Worm (Caenorhabditis elegans) whole organism, midembryonic: ENCODE data around the gene mbk-1.

Experiments used
- T22C8.4 ChIP-seq: fragments of 200-800 bp; sonication (Bioruptor generic); IDR thresholded peaks from 2 replicates; pipeline ENCODE4 v1.3.6; 2022; ENCODE audit warnings: missing genetic modification characterization, missing compliant biosample characterization
- cog-1 ChIP-seq: sonication (generic microtip); optimal IDR thresholded peaks from 2 replicates; lab custom pipeline; 2016; ENCODE audit warnings: missing genetic modification characterization, missing compliant biosample characterization
- flt-1 ChIP-seq: fragments of 200-800 bp; sonication (Bioruptor generic); IDR thresholded peaks from 2 replicates; pipeline ENCODE4 v1.3.6; 2022; ENCODE audit warnings: missing genetic modification characterization, missing compliant biosample characterization
- klf-2 ChIP-seq: fragments of 200-800 bp; sonication (Bioruptor generic); conservative IDR thresholded peaks from 2 replicates; pipeline ENCODE4 v1.3.6; 2022; ENCODE audit warnings: missing genetic modification reagents, missing genetic modification characterization, missing compliant biosample characterization
- med-1 ChIP-seq: sonication (generic microtip); optimal IDR thresholded peaks from 2 replicates; lab custom pipeline; 2017; ENCODE audit warnings: missing genetic modification characterization, mild to moderate bottlenecking, missing compliant biosample characterization, antibody characterized with exemption, missing genetic modification reagents; ENCODE audit not compliant: insufficient read depth
- ref-1 ChIP-seq: fragments of 200-800 bp; sonication (Bioruptor generic); conservative IDR thresholded peaks from 2 replicates; pipeline ENCODE4 v1.3.6; 2022; ENCODE audit warnings: missing genetic modification reagents, missing genetic modification characterization, missing compliant biosample characterization
- tab-1 ChIP-seq: fragments of 200-800 bp; sonication (Bioruptor generic); IDR thresholded peaks from 2 replicates; pipeline ENCODE4 v1.3.6; 2022; ENCODE audit warnings: missing genetic modification characterization, missing compliant biosample characterization
- ztf-23 ChIP-seq: fragments of 200-800 bp; sonication (Bioruptor generic); IDR thresholded peaks from 2 replicates; pipeline ENCODE4 v1.3.6; 2022; ENCODE audit warnings: missing genetic modification reagents, missing genetic modification characterization, missing compliant biosample characterization
- ztf-29 ChIP-seq: fragments of 200-800 bp; sonication (Bioruptor generic); IDR thresholded peaks from 2 replicates; pipeline ENCODE4 v1.3.6; 2022; ENCODE audit warnings: missing genetic modification reagents, missing genetic modification characterization, missing compliant biosample characterization

mbk-1 gene

DNA sequence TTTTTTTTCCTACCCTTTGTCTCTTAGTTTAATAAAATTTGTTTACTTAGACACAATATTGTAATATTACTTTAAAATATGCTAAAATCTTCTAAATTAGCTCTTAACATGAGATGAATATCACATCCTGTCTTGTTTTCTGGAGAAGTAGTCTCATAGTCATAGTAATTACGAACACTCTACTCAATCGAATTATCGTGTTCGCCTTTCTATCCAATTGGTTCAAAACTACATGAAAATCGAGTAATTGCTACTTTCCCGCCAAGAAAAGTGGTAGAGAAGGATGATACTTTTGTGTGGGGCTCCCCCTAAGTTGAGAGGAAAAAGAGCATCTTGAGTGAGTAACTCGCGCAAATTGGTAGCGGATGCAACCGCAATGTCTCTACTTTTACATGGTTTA, 46.2 kb downstream of the mbk-1 start:
- TF ChIP-seq tab-1 (no peak), cog-1 (tag; lab: Kevin White, UChicago) (no peak), ztf-23 (GFP tag; lab: Robert Waterston, UW) (no peak), klf-2 (GFP tag; lab: Robert Waterston, UW) (no peak), ref-1 (GFP tag; lab: Robert Waterston, UW) (no peak), flt-1 (GFP tag; lab: Robert Waterston, UW) (no peak), ztf-29 (GFP tag; lab: Robert Waterston, UW) (no peak), T22C8.4 (no peak), med-1 (GFP tag; lab: Kevin White, UChicago) (no peak)

DNA sequence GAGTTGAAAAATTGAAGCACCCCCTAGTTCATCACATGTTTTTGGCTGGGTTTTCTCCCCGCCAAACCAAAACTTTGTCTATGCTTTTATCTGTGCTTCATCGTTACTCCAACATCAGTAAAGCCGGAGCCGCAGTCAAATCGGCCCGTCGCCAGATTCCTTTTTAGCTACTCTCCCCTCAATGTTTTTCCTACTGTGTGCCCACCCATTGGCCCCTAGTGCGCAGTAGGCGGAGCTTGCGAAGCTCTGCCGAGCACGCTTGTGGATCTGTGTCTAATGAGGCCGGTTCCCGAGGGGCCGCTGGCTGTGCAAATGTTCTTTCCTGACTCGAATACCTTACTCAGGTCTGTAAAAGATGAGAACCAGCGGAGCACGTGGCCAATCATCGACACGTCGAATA, 48.0 kb downstream of the mbk-1 start:
- TF ChIP-seq tab-1: no peak
- TF ChIP-seq T22C8.4: no peak
- TF ChIP-seq ztf-29 (GFP tag; lab: Robert Waterston, UW): no peak
- TF ChIP-seq med-1 (GFP tag; lab: Kevin White, UChicago): no peak
- no peak for TF ChIP-seq cog-1 (tag; lab: Kevin White, UChicago)
- TF ChIP-seq klf-2 (GFP tag; lab: Robert Waterston, UW): no peak
- TF ChIP-seq ztf-23 (GFP tag; lab: Robert Waterston, UW): no peak
- no peak for TF ChIP-seq ref-1 (GFP tag; lab: Robert Waterston, UW)
- no peak for TF ChIP-seq flt-1 (GFP tag; lab: Robert Waterston, UW)

DNA sequence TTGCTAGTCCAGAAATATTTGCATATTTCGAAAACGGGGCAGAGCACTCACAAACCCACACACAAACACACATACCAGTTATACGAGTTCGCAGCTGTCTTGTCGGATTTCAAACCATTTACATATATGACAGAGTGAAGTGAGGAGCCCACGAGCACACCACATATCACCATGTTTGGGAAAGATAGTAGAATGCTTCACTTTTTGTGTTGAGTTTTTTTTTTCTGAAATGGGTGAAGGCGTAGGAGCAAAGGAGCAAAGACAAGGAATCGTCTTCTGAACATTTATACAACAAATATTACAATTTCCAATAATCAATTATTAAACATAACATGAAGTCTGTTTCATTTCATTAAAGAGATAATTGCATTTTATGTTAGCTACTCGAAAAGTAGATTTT, 49.1 kb downstream of the mbk-1 start:
- TF ChIP-seq tab-1 (no peak), med-1 (GFP tag; lab: Kevin White, UChicago) (no peak), ztf-29 (GFP tag; lab: Robert Waterston, UW) (no peak), flt-1 (GFP tag; lab: Robert Waterston, UW) (no peak), ref-1 (GFP tag; lab: Robert Waterston, UW) (no peak), cog-1 (tag; lab: Kevin White, UChicago) (no peak), ztf-23 (GFP tag; lab: Robert Waterston, UW) (no peak), klf-2 (GFP tag; lab: Robert Waterston, UW) (no peak), T22C8.4 (no peak)

DNA sequence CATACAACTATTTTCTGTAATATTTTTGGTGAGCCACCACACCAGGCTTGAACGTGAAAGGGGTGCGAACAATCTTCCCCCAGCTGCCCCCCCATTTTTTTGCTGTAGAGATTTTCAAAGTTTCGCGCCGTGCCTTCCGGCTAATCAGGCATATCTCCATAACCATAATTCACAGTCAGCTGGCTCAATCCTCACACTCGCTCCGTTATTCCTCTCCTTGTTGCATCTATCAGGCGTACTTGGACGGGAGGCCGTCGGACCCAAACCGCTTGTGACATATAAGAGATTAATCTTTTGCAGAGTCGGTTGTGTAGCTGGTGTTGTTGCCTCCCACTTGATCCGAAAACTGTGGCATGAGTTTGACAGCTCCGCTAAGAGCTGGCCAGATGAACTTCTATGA, 51.1 kb downstream of the mbk-1 start, which contains the start of gene unc-3:
TSS of gene unc-3 (plus strand) at position 301 of the 400 bp plus-strand sequence.
- TF ChIP-seq ref-1 (GFP tag; lab: Robert Waterston, UW) (no peak), cog-1 (tag; lab: Kevin White, UChicago) (no peak), klf-2 (GFP tag; lab: Robert Waterston, UW) (no peak)

DNA sequence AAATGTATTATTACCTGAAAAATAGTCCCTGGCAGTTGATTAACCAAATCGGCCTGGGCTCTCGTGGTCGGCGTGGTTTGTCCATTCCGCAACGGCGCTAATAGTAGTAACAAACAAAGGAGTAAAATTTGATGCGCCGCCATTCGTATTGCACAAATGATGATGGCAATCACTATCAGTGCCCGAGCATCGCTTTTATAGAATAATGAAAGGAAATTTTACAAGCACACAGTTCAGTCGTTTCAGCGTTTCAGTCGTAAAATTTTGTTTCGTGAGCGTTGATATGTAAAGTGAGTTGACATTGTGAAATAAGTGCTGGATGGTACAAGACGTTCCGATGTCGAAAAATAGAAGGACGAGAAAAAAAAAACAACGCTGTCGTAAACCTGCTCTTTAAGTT, 52.7 kb downstream of the mbk-1 start, which contains the start of gene Y16B4A.2:
TSS of gene Y16B4A.2 (minus strand) at position 170 of the 400 bp plus-strand sequence.
- no peak for TF ChIP-seq ztf-23 (GFP tag; lab: Robert Waterston, UW)
- TF ChIP-seq ref-1 (GFP tag; lab: Robert Waterston, UW): no peak
- no peak for TF ChIP-seq T22C8.4
- TF ChIP-seq tab-1: no peak
- TF ChIP-seq flt-1 (GFP tag; lab: Robert Waterston, UW): no peak
- no peak for TF ChIP-seq cog-1 (tag; lab: Kevin White, UChicago)
- TF ChIP-seq ztf-29 (GFP tag; lab: Robert Waterston, UW): no peak
- TF ChIP-seq klf-2 (GFP tag; lab: Robert Waterston, UW): no peak
- TF ChIP-seq med-1 (GFP tag; lab: Kevin White, UChicago): no peak

DNA sequence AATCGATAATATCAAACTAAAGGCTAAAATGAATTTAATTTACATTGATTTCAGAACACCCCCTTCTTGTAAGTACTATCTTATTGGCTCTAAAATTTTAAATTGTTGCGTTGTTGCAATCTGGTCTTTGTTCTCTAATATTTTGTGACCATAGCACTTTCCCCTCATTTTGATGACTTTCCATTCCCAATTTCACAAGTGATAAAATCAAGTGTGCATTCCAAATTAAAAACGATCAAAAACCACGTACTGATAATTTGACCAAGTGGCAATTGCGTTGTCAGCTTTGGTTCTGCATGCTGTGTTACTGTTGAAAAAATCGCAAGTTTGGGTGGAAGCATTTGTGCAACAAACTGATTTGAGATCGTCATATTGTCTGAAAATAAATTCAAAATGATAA, 54.0 kb downstream of the mbk-1 start:
- TF ChIP-seq med-1 (GFP tag; lab: Kevin White, UChicago) (no peak), cog-1 (tag; lab: Kevin White, UChicago) (no peak), ztf-23 (GFP tag; lab: Robert Waterston, UW) (no peak), ref-1 (GFP tag; lab: Robert Waterston, UW) (no peak), klf-2 (GFP tag; lab: Robert Waterston, UW) (no peak), T22C8.4 (no peak), ztf-29 (GFP tag; lab: Robert Waterston, UW) (no peak), flt-1 (GFP tag; lab: Robert Waterston, UW) (no peak), tab-1 (no peak)
